Fruit fly (Drosophila melanogaster) whole organism, embryonic: ENCODE measurements around the gene Pex3.

ENCODE experiments used
- Atf3 ChIP-seq: fragments of 200-800 bp; sonication (Bioruptor generic); optimal IDR thresholded peaks from 3 replicates; lab custom pipeline; 2016; ENCODE audit warnings: missing biosample characterization, missing genetic modification characterization
- B-H1 ChIP-seq: fragments of 200-800 bp; sonication (Bioruptor generic); IDR thresholded peaks from 3 replicates; pipeline ENCODE4 v1.3.6; 2022; ENCODE audit warnings: missing biosample characterization, missing genetic modification characterization
- B-H2 ChIP-seq: fragments of 200-800 bp; sonication (Bioruptor generic); optimal IDR thresholded peaks from 2 replicates; lab custom pipeline; 2018; ENCODE audit warnings: missing biosample characterization, mild to moderate bottlenecking, missing genetic modification characterization
- CG10366 ChIP-seq: fragments of 200-800 bp; sonication (Bioruptor generic); IDR thresholded peaks from 2 replicates; pipeline ENCODE4 v1.3.6; 2022; ENCODE audit warnings: missing biosample characterization, missing genetic modification characterization
- CG10565 ChIP-seq: fragments of 200-800 bp; sonication (Bioruptor generic); optimal IDR thresholded peaks from 3 replicates; lab custom pipeline; 2016; ENCODE audit warnings: missing biosample characterization, mild to moderate bottlenecking, missing genetic modification characterization
- CG10979 ChIP-seq: fragments of 200-800 bp; sonication (Bioruptor generic); optimal IDR thresholded peaks from 2 replicates; lab custom pipeline; 2018; ENCODE audit warnings: missing biosample characterization, mild to moderate bottlenecking, missing genetic modification characterization, moderate library complexity
- CG11247 ChIP-seq: fragments of 200-800 bp; sonication (Bioruptor generic); IDR thresholded peaks from 2 replicates; pipeline ENCODE4 v1.3.6; 2022; ENCODE audit warnings: missing biosample characterization, missing genetic modification characterization
- CG14014 ChIP-seq: fragments of 200-800 bp; sonication (Bioruptor generic); IDR thresholded peaks from 2 replicates; pipeline ENCODE4 v1.3.6; 2022; ENCODE audit warnings: missing biosample characterization, missing genetic modification characterization
- CG14667 ChIP-seq: fragments of 200-800 bp; sonication (Bioruptor generic); IDR thresholded peaks from 2 replicates; pipeline ENCODE4 v1.3.6; 2022; ENCODE audit warnings: missing biosample characterization, missing genetic modification characterization
- CG1529 ChIP-seq: fragments of 200-800 bp; sonication (Bioruptor generic); optimal IDR thresholded peaks from 3 replicates; lab custom pipeline; 2018; ENCODE audit warnings: missing biosample characterization, missing genetic modification characterization
- CG15514 ChIP-seq: fragments of 200-800 bp; sonication (Bioruptor generic); optimal IDR thresholded peaks from 3 replicates; lab custom pipeline; 2017; ENCODE audit warnings: missing biosample characterization, missing genetic modification characterization, mild to moderate bottlenecking, moderate library complexity, missing genetic modification reagents
- CG17385 ChIP-seq: fragments of 200-800 bp; sonication (Bioruptor generic); optimal IDR thresholded peaks from 3 replicates; lab custom pipeline; 2018; ENCODE audit warnings: missing biosample characterization, mild to moderate bottlenecking, missing genetic modification characterization
- CG17612 ChIP-seq: fragments of 200-800 bp; sonication (Bioruptor generic); IDR thresholded peaks from 2 replicates; pipeline ENCODE4 v1.3.6; 2022; ENCODE audit warnings: missing biosample characterization, missing genetic modification characterization
- CG2116 ChIP-seq: fragments of 200-800 bp; sonication (Bioruptor generic); optimal IDR thresholded peaks from 3 replicates; lab custom pipeline; 2018; ENCODE audit warnings: missing biosample characterization, mild to moderate bottlenecking, missing genetic modification characterization
- CG31388 ChIP-seq: fragments of 200-800 bp; sonication (Bioruptor generic); optimal IDR thresholded peaks from 2 replicates; lab custom pipeline; 2016; ENCODE audit warnings: missing biosample characterization, missing genetic modification characterization
- CG4730 ChIP-seq: fragments of 200-800 bp; sonication (Bioruptor generic); IDR thresholded peaks from 2 replicates; pipeline ENCODE4 v1.3.6; 2022; ENCODE audit warnings: missing biosample characterization, missing genetic modification characterization
- CG5180 ChIP-seq: fragments of 200-800 bp; sonication (Bioruptor generic); optimal IDR thresholded peaks from 3 replicates; lab custom pipeline; 2017; ENCODE audit warnings: missing biosample characterization, missing genetic modification characterization, mild to moderate bottlenecking, moderate library complexity, missing genetic modification reagents
- CG5953 ChIP-seq: fragments of 200-800 bp; sonication (Bioruptor generic); IDR thresholded peaks from 2 replicates; pipeline ENCODE4 v1.3.6; 2022; ENCODE audit warnings: missing biosample characterization, missing genetic modification characterization
- CG6175 ChIP-seq: fragments of 200-800 bp; sonication (Bioruptor generic); IDR thresholded peaks from 3 replicates; pipeline ENCODE4 v1.3.6; 2022; ENCODE audit warnings: missing biosample characterization, missing genetic modification characterization
- CG6854 ChIP-seq: fragments of 200-800 bp; sonication (Bioruptor generic); optimal IDR thresholded peaks from 3 replicates; lab custom pipeline; 2017; ENCODE audit warnings: missing biosample characterization, mild to moderate bottlenecking, missing genetic modification characterization
- CG7556 ChIP-seq: fragments of 200-800 bp; sonication (Bioruptor generic); optimal IDR thresholded peaks from 2 replicates; lab custom pipeline; 2017; ENCODE audit warnings: missing biosample characterization, mild to moderate bottlenecking, missing genetic modification characterization
- CG8478 ChIP-seq: fragments of >200 bp; optimal IDR thresholded peaks from 2 replicates; lab custom pipeline; 2018
- CG8765 ChIP-seq: fragments of 200-800 bp; sonication (Bioruptor generic); IDR thresholded peaks from 2 replicates; pipeline ENCODE4 v1.3.6; 2022; ENCODE audit warnings: missing biosample characterization, missing genetic modification characterization
- CG8944 ChIP-seq: fragments of 200-800 bp; sonication (Bioruptor generic); optimal IDR thresholded peaks from 3 replicates; lab custom pipeline; 2016; ENCODE audit warnings: missing biosample characterization, missing genetic modification characterization
- CG9215 ChIP-seq: fragments of 200-800 bp; sonication (Bioruptor generic); IDR thresholded peaks from 2 replicates; pipeline ENCODE4 v1.3.6; 2022; ENCODE audit warnings: missing biosample characterization, missing genetic modification characterization
- CG9437 ChIP-seq: fragments of 200-800 bp; sonication (Bioruptor generic); optimal IDR thresholded peaks from 2 replicates; lab custom pipeline; 2018; ENCODE audit warnings: missing biosample characterization, mild to moderate bottlenecking, missing genetic modification characterization
- Dip3 ChIP-seq: fragments of 200-800 bp; sonication (Bioruptor generic); optimal IDR thresholded peaks from 3 replicates; lab custom pipeline; 2016; ENCODE audit warnings: missing biosample characterization, missing genetic modification characterization
- Hand ChIP-seq: fragments of 200-800 bp; sonication (Bioruptor generic); optimal IDR thresholded peaks from 2 replicates; lab custom pipeline; 2017; ENCODE audit warnings: mild to moderate bottlenecking, missing biosample characterization, missing genetic modification reagents, missing genetic modification characterization
- Hr51 ChIP-seq, 2 experiments: fragments of 200-800 bp; sonication (Bioruptor generic); optimal IDR thresholded peaks; 2 replicates in 1 of 2; 3 replicates in 1 of 2; lab custom pipeline; 2016 to 2018; ENCODE audit warnings: missing biosample characterization in 2 of 2, missing genetic modification characterization in 2 of 2, mild to moderate bottlenecking in 1 of 2, moderate library complexity in 1 of 2
- MTF-1 ChIP-seq: fragments of 200-800 bp; sonication (Bioruptor generic); optimal IDR thresholded peaks from 2 replicates; lab custom pipeline; 2018; ENCODE audit warnings: missing biosample characterization, mild to moderate bottlenecking, missing genetic modification characterization, borderline replicate concordance
- Mrtf ChIP-seq: fragments of 200-800 bp; sonication (Bioruptor generic); IDR thresholded peaks from 3 replicates; pipeline ENCODE4 v1.3.6; 2022; ENCODE audit warnings: missing biosample characterization, missing genetic modification characterization
- Nf-YB ChIP-seq: fragments of 200-800 bp; sonication (Bioruptor generic); optimal IDR thresholded peaks from 3 replicates; lab custom pipeline; 2019; ENCODE audit warnings: missing biosample characterization, mild to moderate bottlenecking, missing genetic modification characterization, moderate library complexity
- Poxn ChIP-seq: fragments of 200-800 bp; sonication (Bioruptor generic); IDR thresholded peaks from 2 replicates; pipeline ENCODE4 v1.3.6; 2022; ENCODE audit warnings: missing biosample characterization, missing genetic modification characterization
- ato ChIP-seq: fragments of 200-800 bp; sonication (Bioruptor generic); IDR thresholded peaks from 2 replicates; pipeline ENCODE4 v1.3.6; 2022; ENCODE audit warnings: missing biosample characterization, missing genetic modification characterization; ENCODE audit not compliant: partially characterized antibody
- bab2 ChIP-seq: fragments of 200-800 bp; sonication (Bioruptor generic); optimal IDR thresholded peaks from 2 replicates; lab custom pipeline; 2016; ENCODE audit warnings: missing biosample characterization, missing genetic modification characterization
- cato ChIP-seq: fragments of 200-800 bp; sonication (Bioruptor generic); optimal IDR thresholded peaks from 2 replicates; lab custom pipeline; 2016; ENCODE audit warnings: missing biosample characterization, missing genetic modification characterization, borderline replicate concordance
- dm ChIP-seq: fragments of 200-800 bp; sonication (Bioruptor generic); optimal IDR thresholded peaks from 3 replicates; lab custom pipeline; 2016; ENCODE audit warnings: missing biosample characterization, missing genetic modification characterization
- ftz-f1 ChIP-seq: fragments of 200-800 bp; sonication (Bioruptor generic); optimal IDR thresholded peaks from 2 replicates; lab custom pipeline; 2016; ENCODE audit warnings: missing biosample characterization, missing genetic modification characterization
- gce ChIP-seq: fragments of 200-800 bp; sonication (Bioruptor generic); IDR thresholded peaks from 3 replicates; pipeline ENCODE4 v1.3.6; 2022; ENCODE audit warnings: missing biosample characterization, missing genetic modification characterization
- gcm ChIP-seq: fragments of 200-800 bp; sonication (Bioruptor generic); optimal IDR thresholded peaks from 2 replicates; lab custom pipeline; 2019; ENCODE audit warnings: missing biosample characterization, mild to moderate bottlenecking, missing genetic modification characterization, moderate library complexity
- nom ChIP-seq: fragments of 200-800 bp; sonication (Bioruptor generic); optimal IDR thresholded peaks from 2 replicates; lab custom pipeline; 2017; ENCODE audit warnings: missing biosample characterization, missing genetic modification characterization, mild to moderate bottlenecking, moderate library complexity, missing genetic modification reagents
- stc ChIP-seq: fragments of 200-800 bp; sonication (Bioruptor generic); IDR thresholded peaks from 2 replicates; pipeline ENCODE4 v1.3.6; 2022; ENCODE audit warnings: missing biosample characterization, missing genetic modification characterization
- tgo ChIP-seq: fragments of 200-800 bp; sonication (Bioruptor generic); IDR thresholded peaks from 3 replicates; pipeline ENCODE4 v1.3.6; 2022; ENCODE audit warnings: missing biosample characterization, missing genetic modification characterization
- tna ChIP-seq: fragments of 200-800 bp; sonication (Bioruptor generic); IDR thresholded peaks from 2 replicates; pipeline ENCODE4 v1.3.6; 2022; ENCODE audit warnings: missing biosample characterization, missing genetic modification characterization; ENCODE audit not compliant: partially characterized antibody
- twi ChIP-seq: fragments of 200-800 bp; optimal IDR thresholded peaks from 2 replicates; lab custom pipeline; 2019; ENCODE audit warnings: missing biosample characterization, mild to moderate bottlenecking, missing genetic modification characterization, moderate library complexity
- unpg ChIP-seq: fragments of 200-800 bp; sonication (Bioruptor generic); optimal IDR thresholded peaks from 3 replicates; lab custom pipeline; 2018; ENCODE audit warnings: missing biosample characterization, mild to moderate bottlenecking, missing genetic modification characterization, moderate library complexity
- vnd ChIP-seq: fragments of 200-800 bp; sonication (Bioruptor generic); IDR thresholded peaks from 3 replicates; pipeline ENCODE4 v1.3.6; 2022; ENCODE audit warnings: missing biosample characterization, missing genetic modification characterization; ENCODE audit not compliant: partially characterized antibody
- zfh1 ChIP-seq: fragments of 200-800 bp; sonication (Bioruptor generic); IDR thresholded peaks from 3 replicates; pipeline ENCODE4 v1.3.6; 2022; ENCODE audit warnings: missing biosample characterization, missing genetic modification characterization

Pex3 gene

dm6 chr3L:15136659-15137572 lies 7.2 kb upstream of the Pex3 start, which contains the start of gene CG12316 (continued):
- peak; percentile 92 to 94 for TF ChIP-seq Hr51 (GFP tag; optimal IDR thresholded peaks at IDR 0.05; lab: Kevin White, UChicago)
- TF ChIP-seq CG7556 (GFP tag; lab: Kevin White, UChicago) = peak; percentile 93
- peak; percentile 36; the same call in 2 of the 3 replicates for TF ChIP-seq gce (GFP tag; lab: Robert Waterston, UW)
- TF ChIP-seq gcm (GFP tag; lab: Kevin White, UChicago) = peak; percentile 97
- peak; percentile 78 for TF ChIP-seq MTF-1 (GFP tag; lab: Kevin White, UChicago)
- TF ChIP-seq CG1529 (GFP tag; lab: Kevin White, UChicago) = peak; percentile 86
- TF ChIP-seq CG5180 (GFP tag; lab: Kevin White, UChicago) = no peak
- peak; percentile 87 for TF ChIP-seq CG15514 (GFP tag; lab: Kevin White, UChicago)
- TF ChIP-seq Nf-YB = peak; percentile 80
- TF ChIP-seq CG6175 (GFP tag; lab: Robert Waterston, UW) = peak; percentile 61; the same call in 1 of the 3 replicates
- peak; percentile 15 for TF ChIP-seq CG31388
- TF ChIP-seq cato (GFP tag; lab: Kevin White, UChicago) = peak; percentile 77
- TF ChIP-seq CG14014 = peak; percentile 79
- peak; percentile 86 for TF ChIP-seq CG17385 (GFP tag; lab: Kevin White, UChicago)
- peak; percentile 92 for TF ChIP-seq CG6854
- peak; percentile 95 for TF ChIP-seq CG10979 (tag; lab: Kevin White, UChicago)
- peak; percentile 91 for TF ChIP-seq Dip3 (GFP tag; lab: Kevin White, UChicago)
- peak; percentile 72 for TF ChIP-seq vnd (GFP tag; lab: Robert Waterston, UW)
- peak; percentile 95 for TF ChIP-seq nom (GFP tag; lab: Kevin White, UChicago)
- peak; percentile 76 for TF ChIP-seq CG5953 (GFP tag; lab: Robert Waterston, UW)
- TF ChIP-seq CG8765 = peak; percentile 35
- peak; percentile 94 for TF ChIP-seq zfh1 (GFP tag; lab: Robert Waterston, UW)
- peak; percentile 91 for TF ChIP-seq Hand (GFP tag; lab: Kevin White, UChicago)
- TF ChIP-seq B-H2 = peak; percentile 90
- TF ChIP-seq B-H1 = peak; percentile 50; the same call in 2 of the 3 replicates
- peak; percentile 85 for TF ChIP-seq CG9437 (GFP tag; lab: Kevin White, UChicago)
- TF ChIP-seq CG17612 (GFP tag; lab: Robert Waterston, UW) = peak; percentile 64; the same call in 1 of the 2 replicates
- peak; percentile 73 for TF ChIP-seq tgo (GFP tag; lab: Robert Waterston, UW)
- peak; percentile 90 for TF ChIP-seq bab2 (GFP tag; lab: Kevin White, UChicago)
- peak; percentile 72 for TF ChIP-seq CG10366 (GFP tag; lab: Robert Waterston, UW)
- TF ChIP-seq twi (tag; lab: Kevin White, UChicago) = peak; percentile 86
- peak; percentile 89 for TF ChIP-seq stc (GFP tag; lab: Robert Waterston, UW)
- 0 out of 2 replicates have a peak, but pooled peaks have one; percentile 24 for TF ChIP-seq Poxn (GFP tag; lab: Robert Waterston, UW)
- TF ChIP-seq unpg (GFP tag; lab: Kevin White, UChicago) = peak; percentile 94
- peak; percentile 50 for TF ChIP-seq CG2116 (GFP tag; lab: Kevin White, UChicago)
- peak; percentile 76 for TF ChIP-seq CG9215
- TF ChIP-seq CG8478 = no peak
- TF ChIP-seq CG11247 = peak; percentile 78
- TF ChIP-seq Mrtf = peak; percentile 79
- TF ChIP-seq Atf3 (GFP tag; lab: Kevin White, UChicago) = peak; percentile 92
- peak; percentile 36; the same call in 1 of the 2 replicates for TF ChIP-seq ato
- peak; percentile 78 for TF ChIP-seq CG10565 (GFP tag; lab: Kevin White, UChicago)
- peak; percentile 60 for TF ChIP-seq CG4730
- TF ChIP-seq dm (GFP tag; lab: Kevin White, UChicago) = peak; percentile 88
- peak; percentile 90 for TF ChIP-seq CG8944 (GFP tag; lab: Kevin White, UChicago)
- TF ChIP-seq tna = peak; percentile 44
- TF ChIP-seq ftz-f1 (GFP tag; lab: Kevin White, UChicago) = peak; percentile 13
- peak; percentile 38; the same call in 1 of the 2 replicates for TF ChIP-seq CG14667 (GFP tag; lab: Robert Waterston, UW)
